Fruit fly (Drosophila melanogaster): ENCODE measurements around the gene Tango6.

Tango6 gene

DNA sequence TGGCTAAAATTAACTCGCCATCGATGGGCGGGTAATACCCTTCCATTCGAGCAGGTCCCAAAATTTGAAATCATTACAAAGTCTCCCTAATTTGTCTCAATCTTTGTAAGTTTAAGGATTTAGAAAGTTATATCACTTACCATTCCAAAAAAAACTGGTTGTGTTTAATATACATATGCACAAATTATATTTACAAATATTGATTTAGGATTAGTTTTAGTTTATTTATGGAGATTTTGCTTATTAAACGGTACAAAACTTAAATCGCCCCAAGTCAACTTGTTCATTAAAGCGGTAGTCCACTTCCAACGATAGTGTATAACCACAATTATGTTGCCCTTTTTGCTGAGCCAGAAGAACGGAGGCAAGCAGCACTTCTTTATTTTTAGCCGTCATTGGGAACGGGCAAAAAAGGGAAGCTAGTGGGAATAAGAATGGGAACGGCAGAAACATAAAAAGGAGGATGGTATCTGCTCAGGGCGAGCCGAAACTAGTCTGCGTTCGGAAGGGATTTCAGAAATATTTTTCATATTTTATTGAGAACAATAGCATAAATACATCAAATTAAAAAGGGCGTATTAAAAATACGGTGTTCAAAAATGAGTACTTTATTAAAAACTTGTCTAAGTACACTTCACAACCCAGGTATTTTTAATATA is 20.6 kb upstream of the Tango6 start (continued):
- TF ChIP-seq CG13624 (GFP tag; optimal IDR thresholded peaks at IDR 0.05) (no peak), CG12236 (GFP tag; optimal IDR thresholded peaks at IDR 0.05) (no peak), Awh (GFP tag; IDR thresholded peaks at IDR 0.05) (no peak; the same call in 1 of the 2 replicates), sd (tag; optimal IDR thresholded peaks at IDR 0.05) (no peak), vvl (GFP tag; IDR thresholded peaks at IDR 0.05) (no peak), Vsx1 (GFP tag; optimal IDR thresholded peaks at IDR 0.05) (peak; percentile 66), CG16815 (GFP tag; optimal IDR thresholded peaks at IDR 0.05) (peak; percentile 68), unpg (GFP tag; optimal IDR thresholded peaks at IDR 0.05) (peak; percentile 81), toy (GFP tag; IDR thresholded peaks at IDR 0.05) (no peak), CoRest (tag; optimal IDR thresholded peaks at IDR 0.05) (peak; percentile 80), CG17612 (GFP tag; IDR thresholded peaks at IDR 0.05) (no peak), sim (GFP tag; IDR thresholded peaks at IDR 0.05) (no peak), crp (GFP tag; optimal IDR thresholded peaks at IDR 0.05) (no peak), CG11398 (GFP tag; optimal IDR thresholded peaks at IDR 0.05) (no peak), Hey (tag; optimal IDR thresholded peaks at IDR 0.05) (no peak), peb (GFP tag; IDR thresholded peaks at IDR 0.05) (peak; percentile 48; the same call in 1 of the 2 replicates), CG18619 (GFP tag; optimal IDR thresholded peaks at IDR 0.05) (peak; percentile 35), CG10366 (GFP tag; IDR thresholded peaks at IDR 0.05) (no peak), TFAM (GFP tag; optimal IDR thresholded peaks at IDR 0.05) (no peak), corto (GFP tag; optimal IDR thresholded peaks at IDR 0.05) (peak; percentile 30), Lpt (GFP tag; optimal IDR thresholded peaks at IDR 0.05) (no peak), mam (GFP tag; optimal IDR thresholded peaks at IDR 0.05) (no peak), cwo (GFP tag; optimal IDR thresholded peaks at IDR 0.05) (peak; percentile 25), sob (GFP tag; IDR thresholded peaks at IDR 0.05) (no peak), luna (GFP tag; optimal IDR thresholded peaks at IDR 0.05) (no peak), Atf6 (GFP tag; IDR thresholded peaks at IDR 0.05) (no peak), eyg (GFP tag; optimal IDR thresholded peaks at IDR 0.05) (no peak), CG31441 (GFP tag; IDR thresholded peaks at IDR 0.05) (peak; percentile 76), nau (GFP tag; optimal IDR thresholded peaks at IDR 0.05) (no peak), CG11085 (GFP tag; IDR thresholded peaks at IDR 0.05) (no peak), Spps (tag; optimal IDR thresholded peaks at IDR 0.05) (peak; percentile 71), Fer2 (tag; optimal IDR thresholded peaks at IDR 0.05) (peak; percentile 32), CG13775 (GFP tag; optimal IDR thresholded peaks at IDR 0.05) (peak; percentile 67), rib (GFP tag; IDR thresholded peaks at IDR 0.05) (no peak), CG2129 (GFP tag; IDR thresholded peaks at IDR 0.05; ENCODE audit: partially characterized antibody) (no peak), CG31388 (GFP tag; optimal IDR thresholded peaks at IDR 0.05) (no peak), al (GFP tag; IDR thresholded peaks at IDR 0.05) (no peak), bigmax (GFP tag; optimal IDR thresholded peaks at IDR 0.05) (no peak), odd (GFP tag; optimal IDR thresholded peaks at IDR 0.05) (peak; percentile 66), CG7963 (GFP tag; IDR thresholded peaks at IDR 0.05; ENCODE audit: partially characterized antibody) (no peak), sima (GFP tag; optimal IDR thresholded peaks at IDR 0.05) (no peak), grau (tag; optimal IDR thresholded peaks at IDR 0.05) (peak; percentile 81), Dbx (GFP tag; IDR thresholded peaks at IDR 0.05) (0 out of 3 replicates have a peak, but pooled peaks have one; percentile 7), CG7357 (GFP tag; IDR thresholded peaks at IDR 0.05) (peak; percentile 71), CG2875 (GFP tag; optimal IDR thresholded peaks at IDR 0.05) (peak; percentile 69), Tbp (GFP tag; optimal IDR thresholded peaks at IDR 0.05) (no peak), nerfin-2 (GFP tag; IDR thresholded peaks at IDR 0.05; ENCODE audit: partially characterized antibody) (no peak), pfk (GFP tag; optimal IDR thresholded peaks at IDR 0.05) (no peak), CG8924 (tag; optimal IDR thresholded peaks at IDR 0.05) (peak; percentile 87), Sox102F (GFP tag; optimal IDR thresholded peaks at IDR 0.05) (peak; percentile 85)
